Fruit fly (Drosophila melanogaster) whole organism, embryonic: Measurements from ENCODE around the gene janB.
A peak's percentile ranks its signal among the peaks of the same experiment; 100 is the strongest.

ENCODE experiments used
- Atf-2 ChIP-seq: fragments of 200-800 bp; sonication (Bioruptor generic); optimal IDR thresholded peaks from 2 replicates; lab custom pipeline; 2016; ENCODE audit warnings: missing biosample characterization, missing genetic modification characterization
- CG10267 ChIP-seq: fragments of 200-800 bp; sonication (Bioruptor generic); optimal IDR thresholded peaks from 2 replicates; lab custom pipeline; 2018; ENCODE audit warnings: missing biosample characterization, mild to moderate bottlenecking, missing genetic modification characterization, moderate library complexity
- CG11398 ChIP-seq: fragments of 200-800 bp; sonication (Bioruptor generic); optimal IDR thresholded peaks from 2 replicates; lab custom pipeline; 2016; ENCODE audit warnings: missing biosample characterization, missing genetic modification characterization
- CG11695 ChIP-seq: fragments of 200-800 bp; sonication (Bioruptor generic); IDR thresholded peaks from 3 replicates; pipeline ENCODE4 v1.3.6; 2022; ENCODE audit warnings: missing biosample characterization, missing genetic modification characterization
- CG14710 ChIP-seq: fragments of 200-800 bp; sonication (Bioruptor generic); optimal IDR thresholded peaks from 3 replicates; lab custom pipeline; 2019; ENCODE audit warnings: missing biosample characterization, mild to moderate bottlenecking, missing genetic modification characterization, moderate library complexity
- CG15479 ChIP-seq: fragments of 200-800 bp; sonication (Bioruptor generic); optimal IDR thresholded peaks from 3 replicates; lab custom pipeline; 2019; ENCODE audit warnings: missing biosample characterization, mild to moderate bottlenecking, missing genetic modification characterization, moderate library complexity
- CG18764 ChIP-seq: fragments of 200-800 bp; sonication (Bioruptor generic); optimal IDR thresholded peaks from 3 replicates; lab custom pipeline; 2016; ENCODE audit warnings: missing biosample characterization, missing genetic modification characterization
- CG2202 ChIP-seq: fragments of 200-800 bp; sonication (Bioruptor generic); optimal IDR thresholded peaks from 2 replicates; lab custom pipeline; 2018; ENCODE audit warnings: missing biosample characterization, mild to moderate bottlenecking, missing genetic modification characterization
- CG2712 ChIP-seq: fragments of 200-800 bp; optimal IDR thresholded peaks from 3 replicates; lab custom pipeline; 2019; ENCODE audit warnings: missing biosample characterization, mild to moderate bottlenecking, missing genetic modification characterization, moderate library complexity
- CG2875 ChIP-seq: fragments of 200-800 bp; sonication (Bioruptor generic); optimal IDR thresholded peaks from 2 replicates; lab custom pipeline; 2017; ENCODE audit warnings: missing biosample characterization, mild to moderate bottlenecking, missing genetic modification characterization, missing genetic modification reagents
- CG3281 ChIP-seq: fragments of 200-800 bp; sonication (Bioruptor generic); optimal IDR thresholded peaks from 3 replicates; lab custom pipeline; 2017; ENCODE audit warnings: missing biosample characterization, mild to moderate bottlenecking, missing genetic modification characterization
- CG34422 ChIP-seq: fragments of 200-800 bp; sonication (Bioruptor generic); IDR thresholded peaks from 3 replicates; pipeline ENCODE4 v1.3.6; 2022; ENCODE audit warnings: missing biosample characterization, missing genetic modification characterization
- CG4424 ChIP-seq: fragments of 200-800 bp; sonication (Bioruptor generic); optimal IDR thresholded peaks from 3 replicates; lab custom pipeline; 2016; ENCODE audit warnings: missing biosample characterization, missing genetic modification characterization
- CG6683 ChIP-seq: fragments of 200-800 bp; sonication (Bioruptor generic); optimal IDR thresholded peaks from 2 replicates; lab custom pipeline; 2017; ENCODE audit warnings: missing biosample characterization, mild to moderate bottlenecking, missing genetic modification characterization, missing genetic modification reagents
- CG6689 ChIP-seq: fragments of 200-800 bp; sonication (Bioruptor generic); IDR thresholded peaks from 2 replicates; pipeline ENCODE4 v1.3.6; 2022; ENCODE audit warnings: missing biosample characterization, missing genetic modification characterization
- CkIIα-i1 ChIP-seq: fragments of 200-800 bp; sonication (Bioruptor generic); IDR thresholded peaks from 2 replicates; pipeline ENCODE4 v1.3.6; 2022; ENCODE audit warnings: missing biosample characterization, missing genetic modification characterization
- CrebB ChIP-seq: fragments of 200-800 bp; sonication (Bioruptor generic); optimal IDR thresholded peaks from 3 replicates; lab custom pipeline; 2018; ENCODE audit warnings: missing biosample characterization, mild to moderate bottlenecking, missing genetic modification characterization
- Dip3 ChIP-seq: fragments of 200-800 bp; sonication (Bioruptor generic); optimal IDR thresholded peaks from 3 replicates; lab custom pipeline; 2016; ENCODE audit warnings: missing biosample characterization, missing genetic modification characterization
- Eip74EF ChIP-seq, 2 experiments: fragments of 200-800 bp in 1 of 2; fragments of >200 bp in 1 of 2; sonication (Bioruptor generic) in 1 of 2; optimal IDR thresholded peaks; 2 replicates each; lab custom pipeline; 2017 to 2019; ENCODE audit warnings: missing biosample characterization in 2 of 2, missing genetic modification characterization in 2 of 2, mild to moderate bottlenecking in 1 of 2, moderate library complexity in 1 of 2
- Fer2 ChIP-seq: fragments of 200-800 bp; sonication (Bioruptor generic); optimal IDR thresholded peaks from 2 replicates; lab custom pipeline; 2018; ENCODE audit warnings: missing biosample characterization, mild to moderate bottlenecking, missing genetic modification characterization, moderate library complexity
- Hmr ChIP-seq: fragments of 200-800 bp; sonication (Bioruptor generic); optimal IDR thresholded peaks from 3 replicates; lab custom pipeline; 2017; ENCODE audit warnings: mild to moderate bottlenecking, missing biosample characterization, missing genetic modification reagents, missing genetic modification characterization
- Kr ChIP-seq: fragments of 200-800 bp; sonication (Bioruptor generic); optimal IDR thresholded peaks from 2 replicates; lab custom pipeline; 2017; ENCODE audit warnings: missing biosample characterization, mild to moderate bottlenecking, missing genetic modification characterization
- MBD-R2 ChIP-seq: fragments of 200-800 bp; sonication (Bioruptor generic); IDR thresholded peaks from 2 replicates; pipeline ENCODE4 v1.3.6; 2022; ENCODE audit warnings: missing biosample characterization, missing genetic modification characterization
- Mad ChIP-seq: fragments of 200-800 bp; sonication (Bioruptor generic); optimal IDR thresholded peaks from 2 replicates; lab custom pipeline; 2016; ENCODE audit warnings: missing biosample characterization, missing genetic modification characterization
- Med ChIP-seq: fragments of 200-800 bp; sonication (Bioruptor generic); peaks from one replicate; lab custom pipeline; 2016; ENCODE audit warnings: missing biosample characterization, missing genetic modification characterization, mild to moderate bottlenecking, inconsistent platforms, moderate library complexity
- Neu2 ChIP-seq: fragments of 200-800 bp; sonication (Bioruptor generic); optimal IDR thresholded peaks from 3 replicates; lab custom pipeline; 2016; ENCODE audit warnings: missing biosample characterization, missing genetic modification characterization, borderline replicate concordance
- Ptx1 ChIP-seq: fragments of 200-800 bp; sonication (Bioruptor generic); IDR thresholded peaks from 2 replicates; pipeline ENCODE4 v1.3.6; 2022; ENCODE audit warnings: missing biosample characterization, missing genetic modification characterization
- Side ChIP-seq: fragments of 200-800 bp; sonication (Bioruptor generic); optimal IDR thresholded peaks from 2 replicates; lab custom pipeline; 2016; ENCODE audit warnings: missing biosample characterization, missing genetic modification characterization
- bcd ChIP-seq: fragments of 200-800 bp; sonication (Bioruptor generic); optimal IDR thresholded peaks from 2 replicates; lab custom pipeline; 2017; ENCODE audit warnings: missing biosample characterization, mild to moderate bottlenecking, missing genetic modification characterization
- cg ChIP-seq: fragments of 200-800 bp; sonication (Bioruptor generic); optimal IDR thresholded peaks from 3 replicates; lab custom pipeline; 2019; ENCODE audit warnings: missing biosample characterization, mild to moderate bottlenecking, missing genetic modification characterization, moderate library complexity
- ci ChIP-seq: fragments of 200-800 bp; sonication (Bioruptor generic); IDR thresholded peaks from 3 replicates; pipeline ENCODE4 v1.3.6; 2022; ENCODE audit warnings: missing biosample characterization, missing genetic modification characterization
- dan ChIP-seq: fragments of 200-800 bp; sonication (Bioruptor generic); IDR thresholded peaks from 2 replicates; pipeline ENCODE4 v1.3.6; 2022; ENCODE audit warnings: missing biosample characterization, missing genetic modification characterization
- ems ChIP-seq: fragments of 200-800 bp; sonication (Bioruptor generic); optimal IDR thresholded peaks from 3 replicates; lab custom pipeline; 2016; ENCODE audit warnings: missing biosample characterization, missing genetic modification characterization
- fd3F ChIP-seq: fragments of 200-800 bp; sonication (Bioruptor generic); optimal IDR thresholded peaks from 2 replicates; lab custom pipeline; 2018; ENCODE audit warnings: missing biosample characterization, mild to moderate bottlenecking, missing genetic modification characterization, moderate library complexity
- grau ChIP-seq: fragments of 200-800 bp; optimal IDR thresholded peaks from 3 replicates; lab custom pipeline; 2019; ENCODE audit warnings: missing biosample characterization, mild to moderate bottlenecking, missing genetic modification characterization, moderate library complexity
- jing ChIP-seq: fragments of 200-800 bp; sonication (Bioruptor generic); optimal IDR thresholded peaks from 2 replicates; lab custom pipeline; 2018; ENCODE audit warnings: missing biosample characterization, mild to moderate bottlenecking, missing genetic modification characterization
- kay ChIP-seq: fragments of 200-800 bp; sonication (Bioruptor generic); optimal IDR thresholded peaks from 2 replicates; lab custom pipeline; 2016; ENCODE audit warnings: missing biosample characterization, missing genetic modification characterization
- ken ChIP-seq: fragments of 200-800 bp; sonication (Bioruptor generic); IDR thresholded peaks from 3 replicates; pipeline ENCODE4 v1.3.6; 2022; ENCODE audit warnings: missing biosample characterization, missing genetic modification characterization
- knrl ChIP-seq: fragments of 200-800 bp; sonication (Bioruptor generic); IDR thresholded peaks from 3 replicates; pipeline ENCODE4 v1.3.6; 2022; ENCODE audit warnings: missing biosample characterization, missing genetic modification characterization; ENCODE audit not compliant: partially characterized antibody
- lbe ChIP-seq: fragments of 200-800 bp; sonication (Bioruptor generic); optimal IDR thresholded peaks from 2 replicates; lab custom pipeline; 2016; ENCODE audit warnings: missing biosample characterization, mild to moderate bottlenecking, missing genetic modification characterization
- luna ChIP-seq: fragments of 200-800 bp; sonication (Bioruptor generic); optimal IDR thresholded peaks from 2 replicates; lab custom pipeline; 2016; ENCODE audit warnings: missing biosample characterization, missing genetic modification characterization
- mam ChIP-seq: fragments of 200-800 bp; sonication (Bioruptor generic); optimal IDR thresholded peaks from 3 replicates; lab custom pipeline; 2016; ENCODE audit warnings: missing biosample characterization, missing genetic modification characterization
- otp ChIP-seq: fragments of 200-800 bp; sonication (Bioruptor generic); IDR thresholded peaks from 3 replicates; pipeline ENCODE4, ENCODE4 v1.3.6; 2022; ENCODE audit warnings: missing biosample characterization, missing genetic modification characterization
- prd ChIP-seq, 3 experiments: fragments of >200 bp in 2 of 3; fragments of 200-800 bp in 1 of 3; sonication (Bioruptor generic) in 1 of 3; optimal IDR thresholded peaks in 2 of 3; IDR thresholded peaks in 1 of 3; 2 replicates in 2 of 3; 3 replicates in 1 of 3; pipeline versions ENCODE4 v1.3.6 to Lab custom; 2017 to 2022; ENCODE audit warnings: missing biosample characterization in 1 of 3, missing genetic modification characterization in 1 of 3
- pum ChIP-seq: fragments of 200-800 bp; sonication (Bioruptor generic); optimal IDR thresholded peaks from 2 replicates; lab custom pipeline; 2016; ENCODE audit warnings: missing biosample characterization, missing genetic modification characterization
- stwl ChIP-seq: fragments of 200-800 bp; sonication (Bioruptor generic); optimal IDR thresholded peaks from 3 replicates; lab custom pipeline; 2018; ENCODE audit warnings: missing biosample characterization, mild to moderate bottlenecking, missing genetic modification characterization, moderate library complexity
- wek ChIP-seq: fragments of 200-800 bp; sonication (Bioruptor generic); optimal IDR thresholded peaks from 3 replicates; lab custom pipeline; 2018; ENCODE audit warnings: missing biosample characterization, mild to moderate bottlenecking, missing genetic modification characterization, moderate library complexity
- zen ChIP-seq: fragments of 200-800 bp; sonication (Bioruptor generic); optimal IDR thresholded peaks from 3 replicates; lab custom pipeline; 2018; ENCODE audit warnings: missing biosample characterization, mild to moderate bottlenecking, missing genetic modification characterization, moderate library complexity
- zfh1 ChIP-seq: fragments of 200-800 bp; sonication (Bioruptor generic); IDR thresholded peaks from 3 replicates; pipeline ENCODE4 v1.3.6; 2022; ENCODE audit warnings: missing biosample characterization, missing genetic modification characterization
- zfh2 ChIP-seq: fragments of 200-800 bp; sonication (Bioruptor generic); optimal IDR thresholded peaks from 2 replicates; lab custom pipeline; 2016; ENCODE audit warnings: missing biosample characterization, missing genetic modification characterization

Gene janB

DNA sequence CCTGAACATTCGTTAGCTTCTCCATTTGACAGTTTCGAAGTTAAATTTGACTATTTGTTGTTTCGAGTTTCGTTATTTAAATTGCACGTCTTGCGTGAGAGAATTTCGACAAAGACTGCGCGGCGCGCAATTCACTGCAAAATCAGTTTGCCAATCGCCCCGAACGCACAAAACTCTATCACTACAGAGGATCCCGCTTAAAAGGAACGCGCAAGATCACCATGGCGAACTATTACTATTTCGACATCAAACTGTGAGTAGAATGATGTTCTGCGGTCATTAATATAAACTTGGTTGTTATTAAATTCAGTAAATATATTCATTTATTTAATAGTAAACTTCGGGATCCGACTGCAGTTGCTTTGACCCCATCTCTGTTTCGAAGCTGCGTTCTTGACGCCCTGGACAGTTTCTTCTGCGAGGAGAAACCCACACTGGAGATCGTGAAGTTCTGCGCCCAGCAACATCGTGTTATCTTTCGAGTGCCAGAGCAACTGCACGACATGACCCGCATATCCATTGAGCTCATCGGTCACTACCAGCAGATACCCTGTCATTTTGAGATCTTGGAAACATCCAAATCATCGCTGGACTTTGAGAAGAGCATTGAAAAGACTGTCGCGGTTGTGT is 17.5 kb upstream of the janB start, which contains the start of the genes Rpp14b and spn-A (continued):
- no peak for TF ChIP-seq Neu2 (GFP tag; lab: Kevin White, UChicago)
- TF ChIP-seq CG2712 (tag; lab: Kevin White, UChicago) = no peak
- TF ChIP-seq CG6689 (GFP tag; lab: Robert Waterston, UW) = no peak
- TF ChIP-seq otp (GFP tag; lab: Robert Waterston, UW) = peak; percentile 34; the same call in 1 of the 3 replicates
- no peak for TF ChIP-seq CG6683 (GFP tag; lab: Kevin White, UChicago)
- TF ChIP-seq mam (GFP tag; lab: Kevin White, UChicago) = peak; percentile 17
- no peak for TF ChIP-seq luna (GFP tag; lab: Kevin White, UChicago)
- no peak for TF ChIP-seq Eip74EF (GFP tag; optimal IDR thresholded peaks at IDR 0.05; lab: Kevin White, UChicago)
- TF ChIP-seq zfh2 (GFP tag; lab: Kevin White, UChicago) = peak; percentile 35
- no peak for TF ChIP-seq knrl (GFP tag; lab: Robert Waterston, UW)
- TF ChIP-seq zen (tag; lab: Kevin White, UChicago) = no peak
- no peak for TF ChIP-seq Side
- no peak for TF ChIP-seq lbe (GFP tag; lab: Kevin White, UChicago)
- no peak for TF ChIP-seq stwl (tag; lab: Kevin White, UChicago)
- TF ChIP-seq prd (optimal IDR thresholded peaks at IDR 0.05; lab: Kevin White, UChicago) = no peak
- TF ChIP-seq prd (GFP tag; IDR thresholded peaks at IDR 0.05; lab: Robert Waterston, UW) = peak; percentile 56; the same call in 2 of the 3 replicates
- TF ChIP-seq Mad (GFP tag; lab: Kevin White, UChicago) = peak; percentile 13
- TF ChIP-seq cg = no peak
- no peak for TF ChIP-seq kay (GFP tag; lab: Kevin White, UChicago)
- no peak for TF ChIP-seq CG11398 (GFP tag; lab: Kevin White, UChicago)
- TF ChIP-seq CG2875 (GFP tag; lab: Kevin White, UChicago) = no peak
- no peak for TF ChIP-seq CrebB (tag; lab: Kevin White, UChicago)
- no peak for TF ChIP-seq Atf-2 (GFP tag; lab: Kevin White, UChicago)
- no peak for TF ChIP-seq Hmr
- TF ChIP-seq ems = no peak
- no peak for TF ChIP-seq Kr
- TF ChIP-seq grau (tag; lab: Kevin White, UChicago) = peak; percentile 97
- no peak for TF ChIP-seq dan (GFP tag; lab: Robert Waterston, UW)
- no peak for TF ChIP-seq Dip3
- TF ChIP-seq CG4424 (GFP tag; lab: Kevin White, UChicago) = no peak
- no peak for TF ChIP-seq fd3F (GFP tag; lab: Kevin White, UChicago)
- TF ChIP-seq CG10267 = no peak
- no peak for TF ChIP-seq CG34422
- no peak for TF ChIP-seq wek (GFP tag; lab: Kevin White, UChicago)
- no peak for TF ChIP-seq pum (GFP tag; lab: Kevin White, UChicago)
- TF ChIP-seq CG2202 (tag; lab: Kevin White, UChicago) = no peak
- no peak for TF ChIP-seq CkIIα-i1 (GFP tag; lab: Robert Waterston, UW)
- peak; percentile 40 for TF ChIP-seq Ptx1 (GFP tag; lab: Robert Waterston, UW)
- peak; percentile 52 for TF ChIP-seq Med (GFP tag; lab: Kevin White, UChicago)
- no peak for TF ChIP-seq Fer2 (tag; lab: Kevin White, UChicago)
- peak; percentile 81 for TF ChIP-seq CG15479 (GFP tag; lab: Kevin White, UChicago)
- TF ChIP-seq CG3281 = no peak
- TF ChIP-seq CG14710 (tag; lab: Kevin White, UChicago) = no peak
- no peak for TF ChIP-seq jing (GFP tag; lab: Kevin White, UChicago)
- no peak for TF ChIP-seq CG11695 (GFP tag; lab: Robert Waterston, UW)
- TF ChIP-seq zfh1 (GFP tag; lab: Robert Waterston, UW) = no peak
- TF ChIP-seq CG18764 (GFP tag; lab: Kevin White, UChicago) = no peak
- peak; percentile 43; the same call in 2 of the 3 replicates for TF ChIP-seq ci
- TF ChIP-seq ken (GFP tag; lab: Robert Waterston, UW) = peak; percentile 29; the same call in 1 of the 3 replicates
- TF ChIP-seq MBD-R2 (GFP tag; lab: Robert Waterston, UW) = peak; percentile 84
- no peak for TF ChIP-seq bcd (GFP tag; lab: Kevin White, UChicago)
